Fruit fly (Drosophila melanogaster) whole organism, embryonic: ENCODE measurements around the gene RIOK2.
A peak's percentile ranks its signal among the peaks of the same experiment; 100 is the strongest.

Experiments
- BtbVII ChIP-seq: fragments of 200-800 bp; sonication (Bioruptor generic); optimal IDR thresholded peaks from 3 replicates; lab custom pipeline; 2017; ENCODE audit warnings: missing biosample characterization, mild to moderate bottlenecking, missing genetic modification characterization
- CG10267 ChIP-seq: fragments of 200-800 bp; sonication (Bioruptor generic); optimal IDR thresholded peaks from 2 replicates; lab custom pipeline; 2018; ENCODE audit warnings: missing biosample characterization, mild to moderate bottlenecking, missing genetic modification characterization, moderate library complexity
- CG10654 ChIP-seq: fragments of 200-800 bp; sonication (Bioruptor generic); optimal IDR thresholded peaks from 2 replicates; lab custom pipeline; 2016; ENCODE audit warnings: missing biosample characterization, missing genetic modification characterization
- CG10959 ChIP-seq: fragments of 200-800 bp; sonication (Bioruptor generic); IDR thresholded peaks from 2 replicates; pipeline ENCODE4 v1.3.6; 2022; ENCODE audit warnings: missing biosample characterization, missing genetic modification characterization
- CG11398 ChIP-seq: fragments of 200-800 bp; sonication (Bioruptor generic); optimal IDR thresholded peaks from 2 replicates; lab custom pipeline; 2016; ENCODE audit warnings: missing biosample characterization, missing genetic modification characterization
- CG12155 ChIP-seq: fragments of 200-800 bp; sonication (Bioruptor generic); optimal IDR thresholded peaks from 3 replicates; lab custom pipeline; 2016; ENCODE audit warnings: missing biosample characterization, missing genetic modification characterization
- CG13424 ChIP-seq: fragments of 200-800 bp; sonication (Bioruptor generic); optimal IDR thresholded peaks from 2 replicates; lab custom pipeline; 2019; ENCODE audit warnings: missing biosample characterization, mild to moderate bottlenecking, missing genetic modification characterization, moderate library complexity
- CG13775 ChIP-seq: fragments of 200-800 bp; sonication (Bioruptor generic); optimal IDR thresholded peaks from 3 replicates; lab custom pipeline; 2017; ENCODE audit warnings: missing biosample characterization, mild to moderate bottlenecking, missing genetic modification characterization
- CG1602 ChIP-seq: fragments of 200-800 bp; sonication (Bioruptor generic); optimal IDR thresholded peaks from 3 replicates; lab custom pipeline; 2016; ENCODE audit warnings: missing biosample characterization, missing genetic modification characterization
- CG16779 ChIP-seq: fragments of 200-800 bp; sonication (Bioruptor generic); IDR thresholded peaks from 2 replicates; pipeline ENCODE4 v1.3.6; 2022; ENCODE audit warnings: missing biosample characterization, missing genetic modification characterization
- CG18011 ChIP-seq: fragments of 200-800 bp; sonication (Bioruptor generic); optimal IDR thresholded peaks from 2 replicates; lab custom pipeline; 2017; ENCODE audit warnings: missing biosample characterization, missing genetic modification characterization, mild to moderate bottlenecking, moderate library complexity, missing genotype
- CG18476 ChIP-seq: fragments of 200-800 bp; sonication (Bioruptor generic); optimal IDR thresholded peaks from 2 replicates; lab custom pipeline; 2016; ENCODE audit warnings: missing biosample characterization, mild to moderate bottlenecking, missing genetic modification characterization
- CG3281 ChIP-seq: fragments of 200-800 bp; sonication (Bioruptor generic); optimal IDR thresholded peaks from 3 replicates; lab custom pipeline; 2017; ENCODE audit warnings: missing biosample characterization, mild to moderate bottlenecking, missing genetic modification characterization
- CG3847 ChIP-seq: fragments of 200-800 bp; sonication (Bioruptor generic); IDR thresholded peaks from 2 replicates; pipeline ENCODE4 v1.3.6; 2022; ENCODE audit warnings: missing biosample characterization, missing genetic modification characterization
- CG6683 ChIP-seq: fragments of 200-800 bp; sonication (Bioruptor generic); optimal IDR thresholded peaks from 2 replicates; lab custom pipeline; 2017; ENCODE audit warnings: missing biosample characterization, mild to moderate bottlenecking, missing genetic modification characterization, missing genetic modification reagents
- CG7928 ChIP-seq: fragments of 200-800 bp; sonication (Bioruptor generic); optimal IDR thresholded peaks from 2 replicates; lab custom pipeline; 2017; ENCODE audit warnings: missing biosample characterization, mild to moderate bottlenecking, missing genetic modification characterization
- CG7987 ChIP-seq: fragments of 200-800 bp; sonication (Bioruptor generic); optimal IDR thresholded peaks from 2 replicates; lab custom pipeline; 2018; ENCODE audit warnings: missing biosample characterization, mild to moderate bottlenecking, missing genetic modification characterization, moderate library complexity
- CG8765 ChIP-seq: fragments of 200-800 bp; sonication (Bioruptor generic); IDR thresholded peaks from 2 replicates; pipeline ENCODE4 v1.3.6; 2022; ENCODE audit warnings: missing biosample characterization, missing genetic modification characterization
- CG8924 ChIP-seq: fragments of 200-800 bp; optimal IDR thresholded peaks from 3 replicates; lab custom pipeline; 2019; ENCODE audit warnings: missing biosample characterization, mild to moderate bottlenecking, missing genetic modification characterization, moderate library complexity
- CG9876 ChIP-seq: fragments of 200-800 bp; sonication (Bioruptor generic); optimal IDR thresholded peaks from 2 replicates; lab custom pipeline; 2016; ENCODE audit warnings: missing biosample characterization, missing genetic modification characterization
- Ets97D ChIP-seq: fragments of 200-800 bp; sonication (Bioruptor generic); optimal IDR thresholded peaks from 3 replicates; lab custom pipeline; 2016; ENCODE audit warnings: missing biosample characterization, missing genetic modification characterization
- Fer2 ChIP-seq: fragments of 200-800 bp; sonication (Bioruptor generic); optimal IDR thresholded peaks from 2 replicates; lab custom pipeline; 2018; ENCODE audit warnings: missing biosample characterization, mild to moderate bottlenecking, missing genetic modification characterization, moderate library complexity
- Hand ChIP-seq: fragments of 200-800 bp; sonication (Bioruptor generic); optimal IDR thresholded peaks from 2 replicates; lab custom pipeline; 2017; ENCODE audit warnings: mild to moderate bottlenecking, missing biosample characterization, missing genetic modification reagents, missing genetic modification characterization
- Lpt ChIP-seq: fragments of >200 bp; optimal IDR thresholded peaks from 2 replicates; lab custom pipeline; 2018; ENCODE audit warnings: missing biosample characterization, missing genetic modification characterization
- Meics ChIP-seq: fragments of 200-800 bp; sonication (Bioruptor generic); optimal IDR thresholded peaks from 2 replicates; lab custom pipeline; 2017; ENCODE audit warnings: missing biosample characterization, mild to moderate bottlenecking, missing genetic modification characterization
- Opbp ChIP-seq: fragments of 200-800 bp; sonication (Bioruptor generic); IDR thresholded peaks from 3 replicates; pipeline ENCODE4 v1.3.6; 2022; ENCODE audit warnings: missing biosample characterization, missing genetic modification characterization; ENCODE audit not compliant: partially characterized antibody
- Tbp ChIP-seq: fragments of >200 bp; optimal IDR thresholded peaks from 2 replicates; lab custom pipeline; 2018; ENCODE audit warnings: missing biosample characterization, missing genetic modification characterization
- YL-1 ChIP-seq: fragments of 200-800 bp; sonication (Bioruptor generic); optimal IDR thresholded peaks from 3 replicates; lab custom pipeline; 2017; ENCODE audit warnings: missing biosample characterization, mild to moderate bottlenecking, missing genetic modification characterization
- ap ChIP-seq: fragments of 200-800 bp; sonication (Bioruptor generic); IDR thresholded peaks from 2 replicates; pipeline ENCODE4 v1.3.6; 2022; ENCODE audit warnings: missing biosample characterization, missing genetic modification characterization
- ara ChIP-seq: fragments of 200-800 bp; sonication (Bioruptor generic); IDR thresholded peaks from 2 replicates; pipeline ENCODE4 v1.3.6; 2022; ENCODE audit warnings: missing biosample characterization, missing genetic modification characterization
- bigmax ChIP-seq: fragments of 200-800 bp; sonication (Bioruptor generic); optimal IDR thresholded peaks from 2 replicates; lab custom pipeline; 2018; ENCODE audit warnings: missing biosample characterization, mild to moderate bottlenecking, missing genetic modification characterization
- btn ChIP-seq: fragments of 200-800 bp; sonication (Bioruptor generic); optimal IDR thresholded peaks from 2 replicates; lab custom pipeline; 2016; ENCODE audit warnings: missing biosample characterization, missing genetic modification characterization
- cad ChIP-seq: fragments of >200 bp; optimal IDR thresholded peaks from 2 replicates; lab custom pipeline; 2017; ENCODE audit warnings: missing biosample characterization, missing genetic modification characterization
- cg ChIP-seq: fragments of 200-800 bp; sonication (Bioruptor generic); optimal IDR thresholded peaks from 3 replicates; lab custom pipeline; 2019; ENCODE audit warnings: missing biosample characterization, mild to moderate bottlenecking, missing genetic modification characterization, moderate library complexity
- chn ChIP-seq: fragments of 200-800 bp; sonication (Bioruptor generic); optimal IDR thresholded peaks from 2 replicates; lab custom pipeline; 2016; ENCODE audit warnings: missing biosample characterization, missing genetic modification characterization
- disco-r ChIP-seq: fragments of 200-800 bp; sonication (Bioruptor generic); optimal IDR thresholded peaks from 2 replicates; lab custom pipeline; 2016; ENCODE audit warnings: missing biosample characterization, missing genetic modification characterization
- exex ChIP-seq: fragments of 200-800 bp; sonication (Bioruptor generic); optimal IDR thresholded peaks from 4 replicates; lab custom pipeline; 2018; ENCODE audit warnings: missing biosample characterization, mild to moderate bottlenecking, missing genetic modification characterization, moderate library complexity
- gcm ChIP-seq: fragments of 200-800 bp; sonication (Bioruptor generic); optimal IDR thresholded peaks from 2 replicates; lab custom pipeline; 2019; ENCODE audit warnings: missing biosample characterization, mild to moderate bottlenecking, missing genetic modification characterization, moderate library complexity
- jumu ChIP-seq: fragments of 200-800 bp; sonication (Bioruptor generic); optimal IDR thresholded peaks from 3 replicates; lab custom pipeline; 2016; ENCODE audit warnings: missing biosample characterization, missing genetic modification characterization
- luna ChIP-seq: fragments of 200-800 bp; sonication (Bioruptor generic); optimal IDR thresholded peaks from 2 replicates; lab custom pipeline; 2016; ENCODE audit warnings: missing biosample characterization, missing genetic modification characterization
- mam ChIP-seq: fragments of 200-800 bp; sonication (Bioruptor generic); optimal IDR thresholded peaks from 3 replicates; lab custom pipeline; 2016; ENCODE audit warnings: missing biosample characterization, missing genetic modification characterization
- mirr ChIP-seq: fragments of 200-800 bp; sonication (Bioruptor generic); optimal IDR thresholded peaks from 3 replicates; lab custom pipeline; 2018; ENCODE audit warnings: missing biosample characterization, mild to moderate bottlenecking, missing genetic modification characterization
- nau ChIP-seq: fragments of 200-800 bp; sonication (Bioruptor generic); optimal IDR thresholded peaks from 3 replicates; lab custom pipeline; 2017; ENCODE audit warnings: missing biosample characterization, mild to moderate bottlenecking, missing genetic modification characterization, missing genetic modification reagents
- phol ChIP-seq: fragments of 200-800 bp; sonication (Bioruptor generic); optimal IDR thresholded peaks from 3 replicates; lab custom pipeline; 2018; ENCODE audit warnings: missing biosample characterization, mild to moderate bottlenecking, missing genetic modification characterization, moderate library complexity
- pum ChIP-seq: fragments of 200-800 bp; sonication (Bioruptor generic); optimal IDR thresholded peaks from 2 replicates; lab custom pipeline; 2016; ENCODE audit warnings: missing biosample characterization, missing genetic modification characterization
- ro ChIP-seq: fragments of 200-800 bp; sonication (Bioruptor generic); IDR thresholded peaks from 2 replicates; pipeline ENCODE4 v1.3.6; 2022; ENCODE audit warnings: missing biosample characterization, missing genetic modification characterization
- shn ChIP-seq: fragments of 200-800 bp; sonication (Bioruptor generic); optimal IDR thresholded peaks from 3 replicates; lab custom pipeline; 2016; ENCODE audit warnings: missing biosample characterization, missing genetic modification characterization
- sima ChIP-seq: fragments of 200-800 bp; sonication (Bioruptor generic); optimal IDR thresholded peaks from 2 replicates; lab custom pipeline; 2016; ENCODE audit warnings: missing biosample characterization, missing genetic modification characterization
- tup ChIP-seq: fragments of 200-800 bp; sonication (Bioruptor generic); optimal IDR thresholded peaks from 2 replicates; lab custom pipeline; 2016; ENCODE audit warnings: missing biosample characterization, mild to moderate bottlenecking, missing genetic modification characterization, moderate library complexity
- z ChIP-seq: fragments of 200-800 bp; sonication (Bioruptor generic); IDR thresholded peaks from 3 replicates; pipeline ENCODE4 v1.3.6; 2022; ENCODE audit warnings: missing biosample characterization, missing genetic modification characterization

The RIOK2 gene

dm6 chr3R:25247379-25247869 lies 18.2 kb upstream of the RIOK2 start, which contains the start of the genes RpS27 and Nup37 (continued):
- peak; percentile 95 for TF ChIP-seq CG10959 (GFP tag; lab: Robert Waterston, UW)
- peak; percentile 82 for TF ChIP-seq CG7928 (GFP tag; lab: Kevin White, UChicago)
- peak; percentile 97 for TF ChIP-seq CG16779
- TF ChIP-seq gcm: peak; percentile 95
- TF ChIP-seq jumu (GFP tag; lab: Kevin White, UChicago): peak; percentile 96
- peak; percentile 98 for TF ChIP-seq luna (GFP tag; lab: Kevin White, UChicago)
- TF ChIP-seq phol (tag; lab: Kevin White, UChicago): peak; percentile 97
- peak; percentile 93 for TF ChIP-seq tup (GFP tag; lab: Kevin White, UChicago)
- TF ChIP-seq Opbp (GFP tag; lab: Robert Waterston, UW): peak; percentile 100
- TF ChIP-seq CG8765 (GFP tag; lab: Robert Waterston, UW): peak; percentile 89
- TF ChIP-seq CG13424 (tag; lab: Kevin White, UChicago): peak; percentile 88
- peak; percentile 99 for TF ChIP-seq CG9876 (GFP tag; lab: Kevin White, UChicago)
- peak; percentile 95 for TF ChIP-seq ara (GFP tag; lab: Robert Waterston, UW)
- peak; percentile 99 for TF ChIP-seq Meics (GFP tag; lab: Kevin White, UChicago)
- TF ChIP-seq CG11398 (GFP tag; lab: Kevin White, UChicago): peak; percentile 99
- TF ChIP-seq CG10654 (GFP tag; lab: Kevin White, UChicago): peak; percentile 99
- peak; percentile 86 for TF ChIP-seq bigmax (GFP tag; lab: Kevin White, UChicago)
- TF ChIP-seq CG6683 (GFP tag; lab: Kevin White, UChicago): peak; percentile 94
- TF ChIP-seq YL-1 (GFP tag; lab: Kevin White, UChicago): peak; percentile 100
- peak; percentile 98 for TF ChIP-seq mam (GFP tag; lab: Kevin White, UChicago)
- no peak for TF ChIP-seq cg (GFP tag; lab: Kevin White, UChicago)
- peak; percentile 94 for TF ChIP-seq Hand
- peak; percentile 100 for TF ChIP-seq CG7987 (GFP tag; lab: Kevin White, UChicago)
- peak; percentile 93 for TF ChIP-seq CG8924 (tag; lab: Kevin White, UChicago)
- peak; percentile 98 for TF ChIP-seq disco-r (GFP tag; lab: Kevin White, UChicago)
- TF ChIP-seq CG13775: peak; percentile 99
- peak; percentile 98 for TF ChIP-seq CG3847
- TF ChIP-seq exex (tag; lab: Kevin White, UChicago): peak; percentile 88
- peak; percentile 99 for TF ChIP-seq shn (GFP tag; lab: Kevin White, UChicago)
- peak; percentile 95 for TF ChIP-seq CG1602 (GFP tag; lab: Kevin White, UChicago)
- TF ChIP-seq BtbVII (GFP tag; lab: Kevin White, UChicago): peak; percentile 99
- TF ChIP-seq Fer2 (tag; lab: Kevin White, UChicago): peak; percentile 98
- peak; percentile 97 for TF ChIP-seq pum (GFP tag; lab: Kevin White, UChicago)
- peak; percentile 93 for TF ChIP-seq CG18476
- peak; percentile 95 for TF ChIP-seq ap (GFP tag; lab: Robert Waterston, UW)
- TF ChIP-seq CG12155 (GFP tag; lab: Kevin White, UChicago): peak; percentile 93
- peak; percentile 98 for TF ChIP-seq nau
- TF ChIP-seq Tbp (GFP tag; lab: Kevin White, UChicago): no peak
- peak; percentile 94 for TF ChIP-seq ro
- TF ChIP-seq btn (GFP tag; lab: Kevin White, UChicago): peak; percentile 97
- TF ChIP-seq sima (GFP tag; lab: Kevin White, UChicago): peak; percentile 97
- TF ChIP-seq cad (GFP tag; lab: Kevin White, UChicago): no peak
- TF ChIP-seq Ets97D: peak; percentile 100
- TF ChIP-seq CG10267 (tag; lab: Kevin White, UChicago): peak; percentile 99
- TF ChIP-seq mirr (GFP tag; lab: Kevin White, UChicago): peak; percentile 100
- TF ChIP-seq z: peak; percentile 78
- peak; percentile 92 for TF ChIP-seq CG18011 (GFP tag; lab: Kevin White, UChicago)
- no peak for TF ChIP-seq Lpt (GFP tag; lab: Kevin White, UChicago)
- TF ChIP-seq chn: peak; percentile 98
- peak; percentile 99 for TF ChIP-seq CG3281 (GFP tag; lab: Kevin White, UChicago)
